Worm (Caenorhabditis elegans) whole organism, L4/young adult: Measurements from ENCODE around the gene Y54G2A.49.
A peak's percentile ranks its signal among the peaks of the same experiment; 100 is the strongest.

Experiments used
- W03F9.2 ChIP-seq: fragments of 150-350 bp; optimal IDR thresholded peaks from 2 replicates; lab custom pipeline; 2014; ENCODE audit warnings: missing biosample characterization, missing genetic modification characterization
- dao-5 ChIP-seq: sonication (generic microtip); optimal IDR thresholded peaks from 2 replicates; lab custom pipeline; 2016; ENCODE audit warnings: missing genotype, missing genetic modification characterization, moderate library complexity, missing compliant biosample characterization
- him-1 ChIP-seq: sonication (generic microtip); optimal IDR thresholded peaks from 2 replicates; lab custom pipeline; 2016; ENCODE audit warnings: missing genotype, missing genetic modification reagents, missing genetic modification characterization, missing compliant biosample characterization

DNA sequence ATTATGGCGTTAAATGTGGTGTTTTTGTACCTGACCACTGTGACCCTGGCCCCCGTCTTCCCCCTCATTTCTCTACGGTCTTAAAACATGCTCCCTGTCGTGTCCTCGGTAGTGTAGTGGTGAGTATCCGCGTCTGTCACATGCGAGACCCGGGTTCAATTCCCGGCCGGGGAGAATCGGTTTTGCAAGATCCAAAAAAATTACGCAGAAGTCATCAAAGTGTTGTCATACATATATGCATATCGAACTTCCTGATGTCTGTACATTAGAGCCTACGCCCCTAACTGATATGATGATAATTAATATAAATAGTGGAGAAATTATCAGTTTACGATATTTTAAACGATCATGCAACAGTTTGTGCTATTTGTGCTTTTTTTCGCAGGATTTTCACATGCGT is 47.5 kb downstream of the Y54G2A.49 start, which contains the start of gene Y54G2A.45:
- TF ChIP-seq W03F9.2 (tag; lab: Kevin White, UChicago) = peak; percentile 71
- peak; percentile 1 for TF ChIP-seq him-1
- peak; percentile 65 for TF ChIP-seq dao-5 (tag; lab: Kevin White, UChicago)
